Worm (Caenorhabditis elegans) whole organism, L4/young adult: ENCODE data around the gene H35B03.1.

Source experiments
- W03F9.2 ChIP-seq: fragments of 150-350 bp; optimal IDR thresholded peaks from 2 replicates; lab custom pipeline; 2014; ENCODE audit warnings: missing biosample characterization, missing genetic modification characterization
- dao-5 ChIP-seq: sonication (generic microtip); optimal IDR thresholded peaks from 2 replicates; lab custom pipeline; 2016; ENCODE audit warnings: missing genotype, missing genetic modification characterization, moderate library complexity, missing compliant biosample characterization
- him-1 ChIP-seq: sonication (generic microtip); optimal IDR thresholded peaks from 2 replicates; lab custom pipeline; 2016; ENCODE audit warnings: missing genotype, missing genetic modification reagents, missing genetic modification characterization, missing compliant biosample characterization

DNA sequence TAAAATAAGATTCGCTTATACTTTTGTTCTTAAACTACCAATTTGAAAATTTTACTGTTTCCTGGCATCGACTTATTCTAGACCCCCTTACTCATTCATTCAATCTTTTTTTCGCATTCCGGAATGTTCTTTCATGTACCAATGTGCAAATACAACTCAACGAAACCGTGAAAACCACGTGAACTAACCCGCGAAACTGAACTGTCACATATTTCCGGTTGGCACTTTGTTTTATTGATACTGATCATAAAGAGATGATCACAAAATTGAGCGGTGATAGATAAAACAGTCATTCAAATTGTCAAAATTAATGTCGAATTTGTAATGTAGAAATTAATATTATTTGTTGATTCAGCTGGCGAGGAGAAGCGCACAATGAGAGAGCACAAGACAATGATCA, 30.5 kb downstream of the H35B03.1 start:
- TF ChIP-seq him-1 (tag; lab: Kevin White, UChicago), result no peak
- no peak for TF ChIP-seq dao-5 (tag; lab: Kevin White, UChicago)
- TF ChIP-seq W03F9.2 (tag; lab: Kevin White, UChicago), result no peak
